Fruit fly (Drosophila melanogaster) whole organism, embryonic: ENCODE results near the gene CG31551.

Source experiments
- Atf3 ChIP-seq: fragments of 200-800 bp; sonication (Bioruptor generic); optimal IDR thresholded peaks from 3 replicates; lab custom pipeline; 2016; ENCODE audit warnings: missing biosample characterization, missing genetic modification characterization
- B-H2 ChIP-seq: fragments of 200-800 bp; sonication (Bioruptor generic); optimal IDR thresholded peaks from 2 replicates; lab custom pipeline; 2018; ENCODE audit warnings: missing biosample characterization, mild to moderate bottlenecking, missing genetic modification characterization
- Bdp1 ChIP-seq: fragments of 200-800 bp; sonication (Bioruptor generic); optimal IDR thresholded peaks from 3 replicates; lab custom pipeline; 2016; ENCODE audit warnings: missing biosample characterization, missing genetic modification characterization
- CG10147 ChIP-seq: fragments of 200-800 bp; sonication (Bioruptor generic); optimal IDR thresholded peaks from 2 replicates; lab custom pipeline; 2019; ENCODE audit warnings: missing biosample characterization, mild to moderate bottlenecking, missing genetic modification characterization, moderate library complexity
- CG10431 ChIP-seq: fragments of 200-800 bp; sonication (Bioruptor generic); optimal IDR thresholded peaks from 3 replicates; lab custom pipeline; 2018; ENCODE audit warnings: missing biosample characterization, mild to moderate bottlenecking, missing genetic modification characterization
- CG10979 ChIP-seq: fragments of 200-800 bp; sonication (Bioruptor generic); optimal IDR thresholded peaks from 2 replicates; lab custom pipeline; 2018; ENCODE audit warnings: missing biosample characterization, mild to moderate bottlenecking, missing genetic modification characterization, moderate library complexity
- CG13424 ChIP-seq: fragments of 200-800 bp; sonication (Bioruptor generic); optimal IDR thresholded peaks from 2 replicates; lab custom pipeline; 2019; ENCODE audit warnings: missing biosample characterization, mild to moderate bottlenecking, missing genetic modification characterization, moderate library complexity
- CG1602 ChIP-seq: fragments of 200-800 bp; sonication (Bioruptor generic); optimal IDR thresholded peaks from 3 replicates; lab custom pipeline; 2016; ENCODE audit warnings: missing biosample characterization, missing genetic modification characterization
- CG2116 ChIP-seq: fragments of 200-800 bp; sonication (Bioruptor generic); optimal IDR thresholded peaks from 3 replicates; lab custom pipeline; 2018; ENCODE audit warnings: missing biosample characterization, mild to moderate bottlenecking, missing genetic modification characterization
- CG2712 ChIP-seq: fragments of 200-800 bp; optimal IDR thresholded peaks from 3 replicates; lab custom pipeline; 2019; ENCODE audit warnings: missing biosample characterization, mild to moderate bottlenecking, missing genetic modification characterization, moderate library complexity
- CG32532 ChIP-seq: fragments of 200-800 bp; sonication (Bioruptor generic); IDR thresholded peaks from 2 replicates; pipeline ENCODE4 v1.3.6; 2022; ENCODE audit warnings: missing biosample characterization, missing genetic modification characterization
- CG4360 ChIP-seq: fragments of 200-800 bp; sonication (Bioruptor generic); IDR thresholded peaks from 2 replicates; pipeline ENCODE4 v1.3.6; 2022; ENCODE audit warnings: missing biosample characterization, missing genetic modification characterization
- CG7839 ChIP-seq: fragments of 200-800 bp; sonication (Bioruptor generic); optimal IDR thresholded peaks from 3 replicates; lab custom pipeline; 2018; ENCODE audit warnings: missing biosample characterization, mild to moderate bottlenecking, missing genetic modification characterization, moderate library complexity
- CG7987 ChIP-seq: fragments of 200-800 bp; sonication (Bioruptor generic); optimal IDR thresholded peaks from 2 replicates; lab custom pipeline; 2018; ENCODE audit warnings: missing biosample characterization, mild to moderate bottlenecking, missing genetic modification characterization, moderate library complexity
- CG8290 ChIP-seq, 3 experiments: fragments of 200-800 bp; sonication (Bioruptor generic); optimal IDR thresholded peaks; 2 replicates each; lab custom pipeline; 2016 to 2019; ENCODE audit warnings: missing biosample characterization in 3 of 3, missing genetic modification characterization in 3 of 3, mild to moderate bottlenecking in 2 of 3, moderate library complexity in 1 of 3
- CG9609 ChIP-seq: fragments of 200-800 bp; sonication (Bioruptor generic); optimal IDR thresholded peaks from 3 replicates; lab custom pipeline; 2016; ENCODE audit warnings: missing biosample characterization, missing genetic modification characterization
- CG9727 ChIP-seq: fragments of 200-800 bp; sonication (Bioruptor generic); optimal IDR thresholded peaks from 3 replicates; lab custom pipeline; 2017; ENCODE audit warnings: missing biosample characterization, mild to moderate bottlenecking, missing genetic modification characterization
- CrebB ChIP-seq: fragments of 200-800 bp; sonication (Bioruptor generic); optimal IDR thresholded peaks from 3 replicates; lab custom pipeline; 2018; ENCODE audit warnings: missing biosample characterization, mild to moderate bottlenecking, missing genetic modification characterization
- D19B ChIP-seq: fragments of 200-800 bp; sonication (Bioruptor generic); optimal IDR thresholded peaks from 2 replicates; lab custom pipeline; 2017; ENCODE audit warnings: missing biosample characterization, mild to moderate bottlenecking, missing genetic modification characterization
- Deaf1 ChIP-seq: fragments of 200-800 bp; optimal IDR thresholded peaks from 3 replicates; lab custom pipeline; 2019; ENCODE audit warnings: missing biosample characterization, mild to moderate bottlenecking, missing genetic modification characterization, moderate library complexity
- Doc3 ChIP-seq: fragments of 200-800 bp; sonication (Bioruptor generic); IDR thresholded peaks from 3 replicates; pipeline ENCODE4 v1.3.6; 2022; ENCODE audit warnings: missing biosample characterization, missing genetic modification characterization; ENCODE audit not compliant: partially characterized antibody
- E2f1 ChIP-seq: fragments of 200-800 bp; sonication (Bioruptor generic); IDR thresholded peaks from 2 replicates; pipeline ENCODE4 v1.3.6; 2022; ENCODE audit warnings: missing biosample characterization, missing genetic modification characterization
- E2f2 ChIP-seq: fragments of 200-800 bp; sonication (Bioruptor generic); IDR thresholded peaks from 2 replicates; pipeline ENCODE4 v1.3.6; 2022; ENCODE audit warnings: missing biosample characterization, missing genetic modification characterization
- Hey ChIP-seq: fragments of 200-800 bp; sonication (Bioruptor generic); optimal IDR thresholded peaks from 3 replicates; lab custom pipeline; 2018; ENCODE audit warnings: missing biosample characterization, mild to moderate bottlenecking, missing genetic modification characterization
- Hmr ChIP-seq: fragments of 200-800 bp; sonication (Bioruptor generic); optimal IDR thresholded peaks from 3 replicates; lab custom pipeline; 2017; ENCODE audit warnings: mild to moderate bottlenecking, missing biosample characterization, missing genetic modification reagents, missing genetic modification characterization
- Myb ChIP-seq: fragments of 200-800 bp; sonication (Bioruptor generic); optimal IDR thresholded peaks from 2 replicates; lab custom pipeline; 2016; ENCODE audit warnings: missing biosample characterization, missing genetic modification characterization
- Six4 ChIP-seq: fragments of 200-800 bp; sonication (Bioruptor generic); optimal IDR thresholded peaks from 2 replicates; lab custom pipeline; 2016; ENCODE audit warnings: missing biosample characterization, missing genetic modification characterization
- Sry-β ChIP-seq: fragments of 200-800 bp; sonication (Bioruptor generic); optimal IDR thresholded peaks from 2 replicates; lab custom pipeline; 2018; ENCODE audit warnings: missing biosample characterization, mild to moderate bottlenecking, missing genetic modification characterization, moderate library complexity
- bsh ChIP-seq, 2 experiments: fragments of 200-800 bp; sonication (Bioruptor generic); optimal IDR thresholded peaks; 2 replicates each; lab custom pipeline; 2017 to 2018; ENCODE audit warnings: mild to moderate bottlenecking in 2 of 2, missing biosample characterization in 2 of 2, missing genetic modification characterization in 2 of 2, moderate library complexity in 1 of 2
- btn ChIP-seq: fragments of 200-800 bp; sonication (Bioruptor generic); optimal IDR thresholded peaks from 2 replicates; lab custom pipeline; 2016; ENCODE audit warnings: missing biosample characterization, missing genetic modification characterization
- crp ChIP-seq, 2 experiments: fragments of 200-800 bp; sonication (Bioruptor generic); optimal IDR thresholded peaks; 2 replicates in 1 of 2; 3 replicates in 1 of 2; lab custom pipeline; 2017; ENCODE audit warnings: missing biosample characterization in 2 of 2, missing genetic modification characterization in 2 of 2, mild to moderate bottlenecking in 1 of 2, moderate library complexity in 1 of 2
- dati ChIP-seq: fragments of 200-800 bp; sonication (Bioruptor generic); IDR thresholded peaks from 2 replicates; pipeline ENCODE4 v1.3.6; 2022; ENCODE audit warnings: missing biosample characterization, missing genetic modification characterization
- dimm ChIP-seq: fragments of 200-800 bp; sonication (Bioruptor generic); IDR thresholded peaks from 2 replicates; pipeline ENCODE4 v1.3.6; 2022; ENCODE audit warnings: missing biosample characterization, missing genetic modification characterization
- en ChIP-seq: fragments of 200-800 bp; sonication (Bioruptor generic); optimal IDR thresholded peaks from 2 replicates; lab custom pipeline; 2016; ENCODE audit warnings: missing biosample characterization, missing genetic modification characterization
- fd102C ChIP-seq: fragments of 200-800 bp; sonication (Bioruptor generic); optimal IDR thresholded peaks from 2 replicates; lab custom pipeline; 2018; ENCODE audit warnings: missing biosample characterization, mild to moderate bottlenecking, missing genetic modification characterization, moderate library complexity
- fd3F ChIP-seq: fragments of 200-800 bp; sonication (Bioruptor generic); optimal IDR thresholded peaks from 2 replicates; lab custom pipeline; 2018; ENCODE audit warnings: missing biosample characterization, mild to moderate bottlenecking, missing genetic modification characterization, moderate library complexity
- ftz-f1 ChIP-seq: fragments of 200-800 bp; sonication (Bioruptor generic); optimal IDR thresholded peaks from 2 replicates; lab custom pipeline; 2016; ENCODE audit warnings: missing biosample characterization, missing genetic modification characterization
- grn ChIP-seq: fragments of 200-800 bp; sonication (Bioruptor generic); optimal IDR thresholded peaks from 3 replicates; lab custom pipeline; 2017; ENCODE audit warnings: missing biosample characterization, missing genetic modification characterization
- her ChIP-seq: fragments of 200-800 bp; sonication (Bioruptor generic); optimal IDR thresholded peaks from 2 replicates; lab custom pipeline; 2016; ENCODE audit warnings: missing biosample characterization, missing genetic modification characterization
- nerfin-1 ChIP-seq: fragments of 200-800 bp; sonication (Bioruptor generic); optimal IDR thresholded peaks from 3 replicates; lab custom pipeline; 2019; ENCODE audit warnings: missing biosample characterization, mild to moderate bottlenecking, missing genetic modification characterization, moderate library complexity
- nom ChIP-seq: fragments of 200-800 bp; sonication (Bioruptor generic); optimal IDR thresholded peaks from 2 replicates; lab custom pipeline; 2017; ENCODE audit warnings: missing biosample characterization, missing genetic modification characterization, mild to moderate bottlenecking, moderate library complexity, missing genetic modification reagents
- odd ChIP-seq: fragments of 200-800 bp; sonication (Bioruptor generic); optimal IDR thresholded peaks from 2 replicates; lab custom pipeline; 2017; ENCODE audit warnings: missing biosample characterization, mild to moderate bottlenecking, missing genetic modification characterization
- p53 ChIP-seq: fragments of 200-800 bp; sonication (Bioruptor generic); optimal IDR thresholded peaks from 2 replicates; lab custom pipeline; 2016; ENCODE audit warnings: missing biosample characterization, missing genetic modification characterization
- pros ChIP-seq: fragments of 200-800 bp; sonication (Bioruptor generic); optimal IDR thresholded peaks from 3 replicates; lab custom pipeline; 2019; ENCODE audit warnings: missing biosample characterization, mild to moderate bottlenecking, missing genetic modification characterization, moderate library complexity
- rib ChIP-seq: fragments of 200-800 bp; sonication (Bioruptor generic); IDR thresholded peaks from 2 replicates; pipeline ENCODE4 v1.3.6; 2022; ENCODE audit warnings: missing biosample characterization, missing genetic modification characterization
- ro ChIP-seq: fragments of 200-800 bp; sonication (Bioruptor generic); IDR thresholded peaks from 2 replicates; pipeline ENCODE4 v1.3.6; 2022; ENCODE audit warnings: missing biosample characterization, missing genetic modification characterization
- twi ChIP-seq: fragments of 200-800 bp; optimal IDR thresholded peaks from 2 replicates; lab custom pipeline; 2019; ENCODE audit warnings: missing biosample characterization, mild to moderate bottlenecking, missing genetic modification characterization, moderate library complexity

The CG31551 gene

DNA sequence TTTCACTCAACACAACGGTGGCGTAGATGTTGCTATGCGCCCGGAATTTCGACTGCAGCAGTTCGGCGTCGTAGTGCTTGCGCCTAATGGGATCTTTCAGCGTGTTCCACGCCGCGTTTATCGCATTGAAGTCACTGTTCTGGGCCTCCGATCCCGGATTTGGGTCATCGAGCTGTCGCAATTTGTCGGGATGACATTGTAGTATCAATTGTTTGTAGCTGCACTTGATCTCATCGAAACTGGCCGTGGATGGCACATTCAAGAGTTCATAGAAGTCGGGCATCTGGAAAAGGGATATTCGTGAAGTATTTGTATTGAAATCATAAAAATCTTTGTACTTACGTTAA lies 5.3 kb upstream of the CG31551 start (continued):
- TF ChIP-seq her (no peak), dimm (GFP tag; lab: Robert Waterston, UW) (no peak)

DNA sequence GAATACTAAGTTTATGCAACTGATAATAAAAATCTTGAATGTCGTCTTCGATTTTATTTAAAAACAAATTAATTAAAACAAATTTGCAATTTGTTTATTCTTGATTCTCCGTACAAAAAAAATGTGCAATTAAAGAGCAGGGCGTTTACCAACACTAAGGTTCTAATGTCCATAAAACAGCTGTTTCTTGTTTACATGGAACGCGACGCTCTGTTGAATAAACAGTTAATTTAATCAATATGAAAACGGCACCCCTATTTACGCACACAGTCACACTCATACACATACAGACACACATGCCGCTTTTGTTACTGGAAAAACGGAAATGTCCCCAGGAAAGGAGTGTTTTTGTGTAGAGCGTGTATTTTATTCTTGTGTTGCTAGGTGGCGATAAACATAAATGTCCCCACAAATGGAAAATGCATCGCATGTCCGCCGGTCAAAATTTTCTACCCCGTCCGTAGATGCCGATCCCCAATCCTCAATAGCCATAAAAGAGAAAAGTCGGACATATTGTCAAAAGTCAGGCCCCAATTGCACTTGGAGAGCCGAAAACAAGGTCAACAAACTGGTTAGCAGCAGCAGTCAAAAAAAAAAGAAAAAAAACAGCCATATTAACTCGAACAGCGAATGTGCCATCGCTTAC lies 4.5 kb upstream of the CG31551 start:
- TF ChIP-seq rib (GFP tag; lab: Robert Waterston, UW) (no peak), CG9727 (peak; percentile 86), CG10147 (GFP tag; lab: Kevin White, UChicago) (peak; percentile 65), CG9609 (GFP tag; lab: Kevin White, UChicago) (peak; percentile 29), Doc3 (GFP tag; lab: Robert Waterston, UW) (no peak), pros (GFP tag; lab: Kevin White, UChicago) (peak; percentile 59), E2f2 (GFP tag; lab: Robert Waterston, UW) (no peak), p53 (GFP tag; lab: Kevin White, UChicago) (peak; percentile 49), grn (GFP tag; lab: Kevin White, UChicago) (peak; percentile 70), fd3F (GFP tag; lab: Kevin White, UChicago) (peak; percentile 71), odd (GFP tag; lab: Kevin White, UChicago) (peak; percentile 83), fd102C (GFP tag; lab: Kevin White, UChicago) (peak; percentile 83), nom (GFP tag; lab: Kevin White, UChicago) (peak; percentile 68), Hmr (GFP tag; lab: Kevin White, UChicago) (peak; percentile 86), Sry-β (peak; percentile 65), CG32532 (GFP tag; lab: Robert Waterston, UW) (no peak), CG13424 (peak; percentile 72), nerfin-1 (tag; lab: Kevin White, UChicago) (peak; percentile 87), Hey (tag; lab: Kevin White, UChicago) (peak; percentile 81), CG8290 (GFP tag; optimal IDR thresholded peaks at IDR 0.05; lab: Kevin White, UChicago) (peak; percentile 70), CG8290 (tag; optimal IDR thresholded peaks at IDR 0.05; lab: Kevin White, UChicago) (peak; percentile 88 to 91), Myb (GFP tag; lab: Kevin White, UChicago) (peak; percentile 19), CG7839 (peak; percentile 57), D19B (GFP tag; lab: Kevin White, UChicago) (no peak), her (peak; percentile 72), btn (GFP tag; lab: Kevin White, UChicago) (peak; percentile 62), dati (GFP tag; lab: Robert Waterston, UW) (no peak), CG2116 (GFP tag; lab: Kevin White, UChicago) (peak; percentile 40), CG7987 (GFP tag; lab: Kevin White, UChicago) (peak; percentile 90), Atf3 (peak; percentile 64), E2f1 (GFP tag; lab: Robert Waterston, UW) (no peak), en (GFP tag; lab: Kevin White, UChicago) (peak; percentile 69), ro (GFP tag; lab: Robert Waterston, UW) (no peak), Bdp1 (GFP tag; lab: Kevin White, UChicago) (peak; percentile 65), CG10431 (peak; percentile 96), CG2712 (tag; lab: Kevin White, UChicago) (peak; percentile 66), Six4 (GFP tag; lab: Kevin White, UChicago) (peak; percentile 67), bsh (GFP tag; optimal IDR thresholded peaks at IDR 0.05; lab: Kevin White, UChicago) (peak; percentile 11 to 82), ftz-f1 (GFP tag; lab: Kevin White, UChicago) (no peak), CG4360 (no peak), crp (GFP tag; optimal IDR thresholded peaks at IDR 0.05; lab: Kevin White, UChicago) (peak; percentile 64 to 88), B-H2 (GFP tag; lab: Kevin White, UChicago) (peak; percentile 85), Deaf1 (tag; lab: Kevin White, UChicago) (peak; percentile 37), CG10979 (tag; lab: Kevin White, UChicago) (peak; percentile 46), CrebB (tag; lab: Kevin White, UChicago) (peak; percentile 83), twi (peak; percentile 72), CG1602 (GFP tag; lab: Kevin White, UChicago) (peak; percentile 54)
